Worm (Caenorhabditis elegans) whole organism, young adult: ENCODE results near the gene eol-1.

ENCODE experiments used
- B0019.2 ChIP-seq: fragments of 200-800 bp; sonication (Bioruptor generic); conservative IDR thresholded peaks from 2 replicates; pipeline ENCODE4 v1.3.6; 2022; ENCODE audit warnings: missing genetic modification reagents, missing genetic modification characterization, missing compliant biosample characterization
- B0336.3 ChIP-seq: fragments of 200-800 bp; sonication (Bioruptor generic); IDR thresholded peaks from 2 replicates; pipeline ENCODE4 v1.3.6; 2022; ENCODE audit warnings: missing genetic modification characterization, missing compliant biosample characterization
- D2030.7 ChIP-seq: fragments of 200-800 bp; sonication (Bioruptor generic); IDR thresholded peaks from 2 replicates; pipeline ENCODE4 v1.3.6; 2022; ENCODE audit warnings: missing genetic modification reagents, missing genetic modification characterization, missing compliant biosample characterization
- F22D6.2 ChIP-seq: sonication (generic microtip); optimal IDR thresholded peaks from 2 replicates; lab custom pipeline; 2016; ENCODE audit warnings: mild to moderate bottlenecking, missing genetic modification characterization, missing compliant biosample characterization
- F23B12.7 ChIP-seq: sonication (generic microtip); optimal IDR thresholded peaks from 2 replicates; lab custom pipeline; 2017; ENCODE audit warnings: missing genetic modification characterization, mild to moderate bottlenecking, missing compliant biosample characterization, antibody characterized with exemption, moderate library complexity; ENCODE audit not compliant: insufficient read depth
- F33H1.4 ChIP-seq: fragments of 200-800 bp; sonication (Bioruptor generic); IDR thresholded peaks from 2 replicates; pipeline ENCODE4 v1.3.6; 2022; ENCODE audit warnings: missing genetic modification reagents, missing genetic modification characterization, missing compliant biosample characterization
- F55B11.4 ChIP-seq: sonication (generic microtip); optimal IDR thresholded peaks from 2 replicates; lab custom pipeline; 2016; ENCODE audit warnings: missing compliant biosample characterization, missing genetic modification characterization, borderline replicate concordance; ENCODE audit not compliant: insufficient read depth
- K11D2.4 ChIP-seq: fragments of 200-800 bp; sonication (Bioruptor generic); IDR thresholded peaks from 2 replicates; pipeline ENCODE4 v1.3.6; 2022; ENCODE audit warnings: missing genetic modification reagents, missing genetic modification characterization, missing compliant biosample characterization
- Y67H2A.10 ChIP-seq: fragments of 200-800 bp; sonication (Bioruptor generic); conservative IDR thresholded peaks from 2 replicates; pipeline ENCODE4 v1.3.6; 2022; ENCODE audit warnings: missing genetic modification reagents, missing genetic modification characterization, missing compliant biosample characterization
- Y79H2A.3 ChIP-seq: fragments of 200-800 bp; sonication (Bioruptor generic); conservative IDR thresholded peaks from 2 replicates; pipeline ENCODE4 v1.3.6; 2022; ENCODE audit warnings: missing genetic modification reagents, missing genetic modification characterization, missing compliant biosample characterization
- ZK185.1 ChIP-seq: sonication (generic microtip); optimal IDR thresholded peaks from 2 replicates; lab custom pipeline; 2016; ENCODE audit warnings: mild to moderate bottlenecking, missing genetic modification characterization, missing compliant biosample characterization; ENCODE audit not compliant: poor library complexity, severe bottlenecking
- attf-3 ChIP-seq: fragments of 200-800 bp; sonication (Bioruptor generic); conservative IDR thresholded peaks from 2 replicates; pipeline ENCODE4 v1.3.6; 2022; ENCODE audit warnings: missing genetic modification reagents, missing genetic modification characterization, missing compliant biosample characterization
- ceh-100 ChIP-seq: fragments of 200-800 bp; sonication (Bioruptor generic); IDR thresholded peaks from 2 replicates; pipeline ENCODE4 v1.3.6; 2022; ENCODE audit warnings: missing genetic modification reagents, missing genetic modification characterization, missing compliant biosample characterization
- ceh-27 ChIP-seq: fragments of 200-800 bp; sonication (Bioruptor generic); optimal IDR thresholded peaks from 2 replicates; lab custom pipeline; 2018; ENCODE audit warnings: mild to moderate bottlenecking, missing genetic modification characterization, moderate library complexity, missing compliant biosample characterization
- ceh-40 ChIP-seq: fragments of 200-800 bp; sonication (Bioruptor generic); IDR thresholded peaks from 2 replicates; pipeline ENCODE4 v1.3.6; 2022; ENCODE audit warnings: missing genetic modification characterization, missing compliant biosample characterization
- ceh-58 ChIP-seq: fragments of 200-800 bp; sonication (Bioruptor generic); IDR thresholded peaks from 2 replicates; pipeline ENCODE4 v1.3.6; 2022; ENCODE audit warnings: missing genetic modification characterization, missing compliant biosample characterization
- ceh-79 ChIP-seq: sonication (generic microtip); optimal IDR thresholded peaks from 2 replicates; lab custom pipeline; 2017; ENCODE audit warnings: mild to moderate bottlenecking, missing genetic modification characterization, missing compliant biosample characterization
- ceh-91 ChIP-seq: fragments of 200-800 bp; sonication (Bioruptor generic); IDR thresholded peaks from 2 replicates; pipeline ENCODE4 v1.3.6; 2022; ENCODE audit warnings: missing genetic modification reagents, missing genetic modification characterization, missing compliant biosample characterization
- dox-1 ChIP-seq: fragments of 200-800 bp; sonication (Bioruptor generic); IDR thresholded peaks from 2 replicates; pipeline ENCODE4 v1.3.6; 2022; ENCODE audit warnings: missing genetic modification reagents, missing genetic modification characterization, missing compliant biosample characterization
- dpff-1 ChIP-seq: sonication (generic microtip); optimal IDR thresholded peaks from 2 replicates; lab custom pipeline; 2017; ENCODE audit warnings: mild to moderate bottlenecking, missing genetic modification characterization, missing compliant biosample characterization
- dpl-1 ChIP-seq: fragments of 150-350 bp; optimal IDR thresholded peaks from 2 replicates; lab custom pipeline; 2014; ENCODE audit warnings: missing biosample characterization, missing genetic modification reagents, missing genetic modification characterization
- ekl-4 ChIP-seq: fragments of 200-800 bp; sonication (Bioruptor generic); IDR thresholded peaks from 2 replicates; pipeline ENCODE4 v1.3.6; 2022; ENCODE audit warnings: missing genetic modification reagents, missing genetic modification characterization, missing compliant biosample characterization
- hlh-12 ChIP-seq: sonication (generic microtip); optimal IDR thresholded peaks from 2 replicates; lab custom pipeline; 2016; ENCODE audit warnings: missing genetic modification characterization, missing compliant biosample characterization
- hrde-1 ChIP-seq: sonication (generic microtip); optimal IDR thresholded peaks from 2 replicates; lab custom pipeline; 2016; ENCODE audit warnings: missing genetic modification characterization, mild to moderate bottlenecking, missing compliant biosample characterization, moderate library complexity, missing genotype, missing genetic modification reagents, borderline replicate concordance
- hsf-1 ChIP-seq: fragments of 200-800 bp; sonication (Bioruptor generic); IDR thresholded peaks from 2 replicates; pipeline ENCODE4 v1.3.6; 2022; ENCODE audit warnings: missing genetic modification reagents, missing genetic modification characterization, missing compliant biosample characterization
- lin-35 ChIP-seq, 3 experiments: fragments of 150-350 bp in 2 of 3; sonication (generic microtip) in 1 of 3; optimal IDR thresholded peaks; 2 replicates each; lab custom pipeline; 2014 to 2018; ENCODE audit warnings: missing biosample characterization in 3 of 3, missing genetic modification characterization in 3 of 3, missing genetic modification reagents in 3 of 3
- lin-54 ChIP-seq: fragments of 200-800 bp; sonication (Bioruptor generic); optimal IDR thresholded peaks from 2 replicates; lab custom pipeline; 2018; ENCODE audit warnings: mild to moderate bottlenecking, missing genetic modification characterization, missing compliant biosample characterization
- madf-6 ChIP-seq: fragments of 200-800 bp; sonication (Bioruptor generic); IDR thresholded peaks from 2 replicates; pipeline ENCODE4 v1.3.6; 2022; ENCODE audit warnings: missing genetic modification reagents, missing genetic modification characterization, missing compliant biosample characterization
- mcd-1 ChIP-seq: fragments of 200-800 bp; sonication (Bioruptor generic); IDR thresholded peaks from 2 replicates; pipeline ENCODE4 v1.3.6; 2022; ENCODE audit warnings: missing genetic modification reagents, missing genetic modification characterization, missing compliant biosample characterization
- pbrm-1 ChIP-seq: fragments of 200-800 bp; sonication (Bioruptor generic); IDR thresholded peaks from 2 replicates; pipeline ENCODE4 v1.3.6; 2022; ENCODE audit warnings: missing genetic modification reagents, missing genetic modification characterization, missing compliant biosample characterization
- pha-4 ChIP-seq: fragments of 150-350 bp; sonication (generic microtip); optimal IDR thresholded peaks from 2 replicates; lab custom pipeline; 2014; ENCODE audit warnings: missing biosample characterization, missing genetic modification reagents, missing genetic modification characterization
- rcor-1 ChIP-seq: fragments of 200-800 bp; sonication (Bioruptor generic); IDR thresholded peaks from 2 replicates; pipeline ENCODE4 v1.3.6; 2022; ENCODE audit warnings: missing genetic modification reagents, missing genetic modification characterization, missing compliant biosample characterization
- snpc-1.1 ChIP-seq: sonication (generic microtip); optimal IDR thresholded peaks from 2 replicates; lab custom pipeline; 2017; ENCODE audit warnings: missing genetic modification characterization, mild to moderate bottlenecking, missing compliant biosample characterization, antibody characterized with exemption, moderate library complexity, missing genotype, missing genetic modification reagents; ENCODE audit not compliant: insufficient read depth
- snpc-1.3 ChIP-seq: sonication (generic microtip); optimal IDR thresholded peaks from 2 replicates; lab custom pipeline; 2017; ENCODE audit warnings: missing genetic modification characterization, mild to moderate bottlenecking, missing compliant biosample characterization, antibody characterized with exemption, moderate library complexity, missing genotype, missing genetic modification reagents; ENCODE audit not compliant: insufficient read depth
- snpc-3.4 ChIP-seq: sonication (generic microtip); optimal IDR thresholded peaks from 2 replicates; lab custom pipeline; 2017; ENCODE audit warnings: missing genetic modification characterization, mild to moderate bottlenecking, missing compliant biosample characterization, antibody characterized with exemption, moderate library complexity, missing genotype, missing genetic modification reagents
- snpc-4 ChIP-seq, 5 experiments: fragments of 150-350 bp in 1 of 5; sonication (generic microtip) in 4 of 5; optimal IDR thresholded peaks; 2 replicates each; lab custom pipeline; 2014 to 2018; ENCODE audit warnings: missing genetic modification characterization in 5 of 5, missing biosample characterization in 3 of 5, antibody characterized with exemption in 2 of 5, mild to moderate bottlenecking in 2 of 5, missing compliant biosample characterization in 2 of 5, missing genotype in 2 of 5, moderate library complexity in 2 of 5, missing genetic modification reagents in 1 of 5
- somi-1 ChIP-seq: fragments of 200-800 bp; sonication (Bioruptor generic); optimal IDR thresholded peaks from 2 replicates; lab custom pipeline; 2018; ENCODE audit warnings: mild to moderate bottlenecking, missing genetic modification characterization, missing compliant biosample characterization
- tlf-1 ChIP-seq: fragments of 200-800 bp; sonication (Bioruptor generic); optimal IDR thresholded peaks from 2 replicates; lab custom pipeline; 2018; ENCODE audit warnings: mild to moderate bottlenecking, missing genetic modification characterization, missing compliant biosample characterization
- unc-130 ChIP-seq: sonication (generic microtip); optimal IDR thresholded peaks from 2 replicates; lab custom pipeline; 2016; ENCODE audit warnings: missing genetic modification reagents, missing genetic modification characterization, missing compliant biosample characterization
- ztf-18 ChIP-seq: sonication (generic microtip); optimal IDR thresholded peaks from 2 replicates; lab custom pipeline; 2016; ENCODE audit warnings: missing genotype, mild to moderate bottlenecking, missing genetic modification characterization, missing compliant biosample characterization
- ztf-28 ChIP-seq: fragments of 200-800 bp; sonication (Bioruptor generic); IDR thresholded peaks from 2 replicates; pipeline ENCODE4 v1.3.6; 2022; ENCODE audit warnings: missing genetic modification reagents, missing genetic modification characterization, missing compliant biosample characterization
- ztf-3 ChIP-seq: fragments of 200-800 bp; sonication (Bioruptor generic); optimal IDR thresholded peaks from 2 replicates; lab custom pipeline; 2018; ENCODE audit warnings: mild to moderate bottlenecking, missing genetic modification characterization, missing compliant biosample characterization

Gene eol-1

ce11 chrV:13963279-13963976, 17.3 kb downstream of the eol-1 start, which contains the start of gene sao-1:
sao-1 (plus strand) TSS chrV:13963926.
- TF ChIP-seq somi-1 (GFP tag; lab: Kevin White, UChicago) (no peak), rcor-1 (GFP tag; lab: Robert Waterston, UW) (no peak), Y79H2A.3 (0 out of 2 replicates have a peak, but pooled peaks have one; percentile 22), dpff-1 (tag; lab: Kevin White, UChicago) (no peak), ceh-40 (GFP tag; lab: Robert Waterston, UW) (no peak), F33H1.4 (GFP tag; lab: Robert Waterston, UW) (no peak)

- TF ChIP-seq lin-35 (GFP tag; optimal IDR thresholded peaks at IDR 0.05; lab: Kevin White, UChicago) = peak in 2 of 3 experiments; percentile 16 to 68
- no peak for TF ChIP-seq K11D2.4
- TF ChIP-seq B0019.2 (GFP tag; lab: Robert Waterston, UW) = no peak
- TF ChIP-seq F22D6.2 (tag; lab: Kevin White, UChicago) = no peak
- TF ChIP-seq snpc-3.4 = peak; percentile 92
- TF ChIP-seq ztf-18 = peak; percentile 37
- 0 out of 2 replicates have a peak, but pooled peaks have one; percentile 21 for TF ChIP-seq attf-3 (GFP tag; lab: Robert Waterston, UW)
- TF ChIP-seq D2030.7 = peak; percentile 71
- peak; percentile 41 for TF ChIP-seq unc-130 (GFP tag; lab: Kevin White, UChicago)
- TF ChIP-seq mcd-1 = peak; percentile 75
- TF ChIP-seq F55B11.4 (tag; lab: Kevin White, UChicago) = no peak
- peak; percentile 49; the same call in 1 of the 2 replicates for TF ChIP-seq hsf-1 (GFP tag; lab: Robert Waterston, UW)
- peak; percentile 82 for TF ChIP-seq snpc-1.1
- TF ChIP-seq madf-6 = peak; percentile 93
- peak; percentile 41 for TF ChIP-seq tlf-1
- TF ChIP-seq F23B12.7 = peak; percentile 31
- TF ChIP-seq hlh-12 (tag; lab: Kevin White, UChicago) = no peak
- peak; percentile 76 for TF ChIP-seq ceh-100
- peak; percentile 16 for TF ChIP-seq ceh-27 (GFP tag; lab: Kevin White, UChicago)
- TF ChIP-seq dox-1 (GFP tag; lab: Robert Waterston, UW) = peak; percentile 77
- peak; percentile 9 for TF ChIP-seq hrde-1 (tag; lab: Kevin White, UChicago)
- TF ChIP-seq ceh-91 (GFP tag; lab: Robert Waterston, UW) = peak; percentile 67
- no peak for TF ChIP-seq ceh-58 (GFP tag; lab: Robert Waterston, UW)
- peak; percentile 59 for TF ChIP-seq F33H1.4 (GFP tag; lab: Robert Waterston, UW)
- TF ChIP-seq ekl-4 = peak; percentile 17; the same call in 1 of the 2 replicates
- TF ChIP-seq pha-4 (tag; lab: Kevin White, UChicago) = no peak
- no peak for TF ChIP-seq Y67H2A.10 (GFP tag; lab: Robert Waterston, UW)
- TF ChIP-seq snpc-1.3 (tag; lab: Kevin White, UChicago) = peak; percentile 85
- no peak for TF ChIP-seq ceh-79
- peak; percentile 57; the same call in 1 of the 2 replicates for TF ChIP-seq rcor-1 (GFP tag; lab: Robert Waterston, UW)
- peak; percentile 79 for TF ChIP-seq ZK185.1 (tag; lab: Kevin White, UChicago)
- TF ChIP-seq dpl-1 (GFP tag; lab: Kevin White, UChicago) = peak; percentile 51
- peak; percentile 78 for TF ChIP-seq pbrm-1 (GFP tag; lab: Robert Waterston, UW)
- TF ChIP-seq B0336.3 (GFP tag; lab: Robert Waterston, UW) = peak; percentile 68
- peak; percentile 69 for TF ChIP-seq lin-54 (GFP tag; lab: Kevin White, UChicago)
- TF ChIP-seq ztf-3 = no peak
- TF ChIP-seq ztf-28 (GFP tag; lab: Robert Waterston, UW) = 0 out of 2 replicates have a peak, but pooled peaks have one; percentile 34
- TF ChIP-seq snpc-4 (GFP tag; optimal IDR thresholded peaks at IDR 0.05; lab: Kevin White, UChicago) = peak; percentile 65
- TF ChIP-seq snpc-4 (tag; optimal IDR thresholded peaks at IDR 0.05; lab: Kevin White, UChicago) = peak in 3 of 4 experiments; percentile 54 to 84 (median 57)
Measured at ce11 chrV:13961927-13962419, 18.7 kb downstream of the eol-1 start, which contains the start of the genes algn-13 and R10D12.13. algn-13 (minus strand) TSS chrV:13961977. R10D12.13 (plus strand) TSS chrV:13962417.
